Fruit fly (Drosophila melanogaster): ENCODE measurements around the gene AP-1gamma.

The AP-1gamma gene

DNA sequence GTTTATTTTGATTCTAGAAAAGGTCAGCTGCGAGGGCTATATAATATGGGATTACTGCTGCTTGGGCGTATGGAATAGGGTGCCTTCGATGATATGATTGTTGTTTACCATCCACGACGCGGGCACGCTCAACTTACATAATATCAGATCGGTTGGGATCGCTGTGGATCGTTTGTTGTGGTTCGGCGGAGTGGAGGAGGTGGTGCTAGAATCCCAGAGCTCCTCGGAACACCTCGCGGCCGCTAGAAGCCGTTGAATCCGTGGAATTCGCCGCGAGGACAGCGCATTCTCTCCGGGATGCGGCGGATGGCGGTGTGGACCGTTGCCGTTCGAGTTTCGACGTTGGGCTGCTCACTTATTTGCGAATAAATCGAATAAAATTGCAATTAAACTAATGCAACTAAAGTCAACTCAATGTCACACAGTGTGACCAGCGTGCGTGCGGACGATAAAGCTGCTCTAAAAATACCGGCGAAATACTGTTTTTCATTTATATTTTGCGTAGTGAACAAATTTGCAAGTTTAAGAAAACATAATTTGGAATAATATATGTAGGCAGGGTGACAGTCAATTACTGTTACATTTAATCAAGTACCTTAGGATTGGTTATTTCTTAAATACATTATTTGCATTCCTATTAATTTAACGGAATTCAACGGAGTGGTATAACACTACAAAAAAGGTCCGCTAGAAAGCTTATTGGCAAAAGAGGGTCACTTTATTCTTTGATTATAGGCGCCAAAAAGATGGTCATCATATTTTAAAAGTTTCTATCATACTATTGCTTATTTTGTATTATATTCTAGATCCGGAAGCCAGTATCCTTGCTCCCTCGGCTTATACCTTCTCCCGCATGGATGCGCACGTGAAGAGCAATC is 4.9 kb upstream of the AP-1gamma start, which contains the start of gene CG7766 (continued):
- no peak for TF ChIP-seq vvl (GFP tag; IDR thresholded peaks at IDR 0.05)
- 0 out of 4 replicates have a peak, but pooled peaks have one; percentile 26 for TF ChIP-seq chinmo (GFP tag; IDR thresholded peaks at IDR 0.05; ENCODE audit: partially characterized antibody)
- TF ChIP-seq Sin3A (optimal IDR thresholded peaks at IDR 0.05), result peak; percentile 23
- TF ChIP-seq CG12659 (GFP tag; optimal IDR thresholded peaks at IDR 0.05), result peak; percentile 41
- TF ChIP-seq lbe (GFP tag; optimal IDR thresholded peaks at IDR 0.05), result no peak
- peak; percentile 35 for TF ChIP-seq BEAF-32 (GFP tag; optimal IDR thresholded peaks at IDR 0.05)
- no peak for TF ChIP-seq ap (GFP tag; IDR thresholded peaks at IDR 0.05)
- peak; percentile 21 for TF ChIP-seq Myb (GFP tag; optimal IDR thresholded peaks at IDR 0.05)
- no peak for TF ChIP-seq sna (GFP tag; IDR thresholded peaks at IDR 0.05; ENCODE audit: partially characterized antibody)
- TF ChIP-seq CG9437 (GFP tag; optimal IDR thresholded peaks at IDR 0.05), result peak; percentile 26
- 0 out of 3 replicates have a peak, but pooled peaks have one; percentile 12 for TF ChIP-seq CG34422 (GFP tag; IDR thresholded peaks at IDR 0.05)
- TF ChIP-seq Ptx1 (GFP tag; IDR thresholded peaks at IDR 0.05), result no peak
- TF ChIP-seq row (GFP tag; IDR thresholded peaks at IDR 0.05), result peak; percentile 34; the same call in 2 of the 3 replicates
- peak; percentile 73 for TF ChIP-seq Dp (GFP tag; optimal IDR thresholded peaks at IDR 0.05)
- peak; percentile 13; the same call in 1 of the 2 replicates for TF ChIP-seq tna (GFP tag; IDR thresholded peaks at IDR 0.05; ENCODE audit: partially characterized antibody)
- TF ChIP-seq CG30403 (GFP tag; optimal IDR thresholded peaks at IDR 0.05), result no peak
- peak; percentile 15 for TF ChIP-seq trem (tag; optimal IDR thresholded peaks at IDR 0.05)
- no peak for TF ChIP-seq amos (GFP tag; IDR thresholded peaks at IDR 0.05; ENCODE audit: partially characterized antibody)
- TF ChIP-seq Drgx (GFP tag; IDR thresholded peaks at IDR 0.05), result no peak
- TF ChIP-seq Rx (GFP tag; IDR thresholded peaks at IDR 0.05), result no peak
- TF ChIP-seq CG17361 (GFP tag; IDR thresholded peaks at IDR 0.05), result no peak
- no peak for TF ChIP-seq CG17568 (GFP tag; optimal IDR thresholded peaks at IDR 0.05)
- peak; percentile 83 for TF ChIP-seq gfzf (GFP tag; optimal IDR thresholded peaks at IDR 0.05)
- TF ChIP-seq CG2202 (tag; optimal IDR thresholded peaks at IDR 0.05), result no peak
- peak; percentile 34; the same call in 1 of the 2 replicates for TF ChIP-seq MBD-R2 (GFP tag; IDR thresholded peaks at IDR 0.05)
- TF ChIP-seq CG17186 (GFP tag; optimal IDR thresholded peaks at IDR 0.05), result peak; percentile 37
- TF ChIP-seq Pdp1 (GFP tag; optimal IDR thresholded peaks at IDR 0.05), result peak in 1 of 2 experiments; percentile 92
- TF ChIP-seq Sry-δ (GFP tag; optimal IDR thresholded peaks at IDR 0.05), result peak; percentile 5
- TF ChIP-seq Atf6 (GFP tag; IDR thresholded peaks at IDR 0.05), result 0 out of 2 replicates have a peak, but pooled peaks have one; percentile 20
- no peak for TF ChIP-seq Usf (GFP tag; optimal IDR thresholded peaks at IDR 0.05)
- TF ChIP-seq nmo (GFP tag; optimal IDR thresholded peaks at IDR 0.05), result peak; percentile 22
- peak; percentile 59 for TF ChIP-seq sens (GFP tag)

DNA sequence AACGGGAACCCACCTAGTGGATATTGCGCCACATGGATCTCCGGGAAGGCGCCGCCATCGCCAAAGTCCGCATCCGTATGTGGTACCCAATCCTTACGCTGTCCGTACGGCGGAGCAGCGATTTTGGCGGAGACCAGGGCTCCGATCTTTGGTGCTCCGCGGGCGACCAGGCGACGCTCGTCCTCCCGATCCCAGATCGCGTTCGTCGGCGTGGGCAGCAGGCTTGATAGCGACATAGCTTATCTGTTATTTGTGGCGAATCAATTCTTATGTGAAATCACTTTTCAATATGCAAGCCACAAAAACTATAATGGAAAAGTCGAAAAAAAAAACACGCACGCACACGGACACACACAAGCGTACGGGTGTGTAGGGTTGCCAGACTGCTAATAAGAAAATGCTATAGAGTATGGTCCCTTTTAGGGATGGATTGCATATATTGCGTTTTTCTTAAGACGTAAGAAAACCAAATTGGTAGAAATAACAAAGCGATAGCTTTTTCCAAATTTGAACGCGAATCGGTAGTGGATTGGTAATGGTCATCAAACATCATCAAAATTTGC is 2.2 kb upstream of the AP-1gamma start, which contains the start of gene Bx42:
Bx42 (minus strand) TSS at position 393 of the 563 bp plus-strand sequence.
- TF ChIP-seq CG7357 (GFP tag; IDR thresholded peaks at IDR 0.05) (no peak), Sin3A (optimal IDR thresholded peaks at IDR 0.05) (peak; percentile 1), Dref (GFP tag; IDR thresholded peaks at IDR 0.05) (peak; percentile 38; the same call in 1 of the 2 replicates), pros (GFP tag; optimal IDR thresholded peaks at IDR 0.05) (peak; percentile 3), CG4617 (GFP tag; optimal IDR thresholded peaks at IDR 0.05; ENCODE audit: borderline replicate concordance) (peak; percentile 52), YL-1 (GFP tag; optimal IDR thresholded peaks at IDR 0.05) (peak; percentile 26), row (GFP tag; IDR thresholded peaks at IDR 0.05) (peak; percentile 71; the same call in 2 of the 3 replicates), CG2712 (tag; optimal IDR thresholded peaks at IDR 0.05) (no peak), CG13775 (GFP tag; optimal IDR thresholded peaks at IDR 0.05) (peak; percentile 25), dmrt99B (tag; optimal IDR thresholded peaks at IDR 0.05) (no peak), nmo (GFP tag; optimal IDR thresholded peaks at IDR 0.05) (peak; percentile 21), CG13624 (GFP tag; optimal IDR thresholded peaks at IDR 0.05) (peak; percentile 44), Camta (GFP tag; optimal IDR thresholded peaks at IDR 0.05) (no peak), CG7372 (GFP tag; IDR thresholded peaks at IDR 0.05) (no peak), Dp (GFP tag; optimal IDR thresholded peaks at IDR 0.05) (peak; percentile 8), dm (GFP tag; optimal IDR thresholded peaks at IDR 0.05) (peak; percentile 7), CG6272 (GFP tag; IDR thresholded peaks at IDR 0.05) (0 out of 2 replicates have a peak, but pooled peaks have one; percentile 4), pzg (GFP tag; optimal IDR thresholded peaks at IDR 0.05) (peak; percentile 57), Rfx (GFP tag; IDR thresholded peaks at IDR 0.05) (peak; percentile 34), Med (GFP tag) (peak; percentile 68)
